Worm (Caenorhabditis elegans): ENCODE measurements around the gene lea-1.

ce11 chrV:10047189-10047588, 35.5 kb downstream of the lea-1 start:
- TF ChIP-seq hlh-26 (GFP tag; conservative IDR thresholded peaks at IDR 0.05) (no peak), egl-18 (GFP tag; IDR thresholded peaks at IDR 0.05) (no peak)
